Worm (Caenorhabditis elegans) whole organism, L1 larva: ENCODE data around the gene iff-2.
A peak's percentile ranks its signal among the peaks of the same experiment; 100 is the strongest.

Experiments
- C04F5.9 ChIP-seq: sonication (generic microtip); optimal IDR thresholded peaks from 2 replicates; lab custom pipeline; 2016; ENCODE audit warnings: missing genetic modification characterization, missing compliant biosample characterization
- C16A3.4 ChIP-seq: fragments of 150-350 bp; optimal IDR thresholded peaks from 2 replicates; lab custom pipeline; 2014; ENCODE audit warnings: missing biosample characterization, missing genetic modification characterization
- C34B4.2 ChIP-seq: sonication (generic microtip); optimal IDR thresholded peaks from 2 replicates; lab custom pipeline; 2017; ENCODE audit warnings: mild to moderate bottlenecking, missing genetic modification characterization, missing compliant biosample characterization
- F16B12.6 ChIP-seq: fragments of 150-350 bp; optimal IDR thresholded peaks from 2 replicates; lab custom pipeline; 2014; ENCODE audit warnings: missing biosample characterization, missing genetic modification characterization
- aha-1 ChIP-seq: fragments of 150-350 bp; optimal IDR thresholded peaks from 2 replicates; lab custom pipeline; 2014; ENCODE audit warnings: missing biosample characterization, missing genetic modification characterization
- aly-2 ChIP-seq: fragments of 150-350 bp; optimal IDR thresholded peaks from 2 replicates; lab custom pipeline; 2014; ENCODE audit warnings: missing biosample characterization, missing genetic modification characterization
- ama-1 ChIP-seq: fragments of 150-350 bp; optimal IDR thresholded peaks from 2 replicates; lab custom pipeline; 2014
- blmp-1 ChIP-seq: fragments of 150-350 bp; optimal IDR thresholded peaks from 2 replicates; lab custom pipeline; 2014; ENCODE audit warnings: missing biosample characterization, missing genetic modification characterization
- ceh-63 ChIP-seq: fragments of 200-800 bp; sonication (Bioruptor generic); optimal IDR thresholded peaks from 2 replicates; lab custom pipeline; 2018; ENCODE audit warnings: mild to moderate bottlenecking, missing genetic modification characterization, missing compliant biosample characterization
- ceh-82 ChIP-seq, 3 experiments: fragments of 150-350 bp in 1 of 3; sonication (generic microtip) in 2 of 3; optimal IDR thresholded peaks; 2 replicates each; lab custom pipeline; 2014 to 2017; ENCODE audit warnings: missing biosample characterization in 3 of 3, missing genetic modification characterization in 3 of 3
- ceh-88 ChIP-seq: fragments of 200-800 bp; sonication (Bioruptor generic); IDR thresholded peaks from 2 replicates; pipeline ENCODE4 v1.3.6; 2022; ENCODE audit warnings: missing genetic modification characterization, missing compliant biosample characterization
- ceh-90 ChIP-seq: sonication (generic microtip); optimal IDR thresholded peaks from 2 replicates; lab custom pipeline; 2016; ENCODE audit warnings: missing genetic modification characterization, missing compliant biosample characterization
- ces-1 ChIP-seq: fragments of 150-350 bp; optimal IDR thresholded peaks from 2 replicates; lab custom pipeline; 2014; ENCODE audit warnings: missing biosample characterization, missing genetic modification reagents, missing genetic modification characterization
- dsc-1 ChIP-seq: sonication (generic microtip); optimal IDR thresholded peaks from 2 replicates; lab custom pipeline; 2016; ENCODE audit warnings: mild to moderate bottlenecking, missing genetic modification characterization, missing compliant biosample characterization
- efl-1 ChIP-seq, 4 experiments: fragments of 150-350 bp; optimal IDR thresholded peaks in 3 of 4; peaks in 1 of 4; 1 replicate in 1 of 4; 2 replicates in 3 of 4; lab custom pipeline; 2014; ENCODE audit warnings: missing biosample characterization in 2 of 4, missing genetic modification characterization in 2 of 4, missing genetic modification reagents in 2 of 4
- egl-27 ChIP-seq, 2 experiments: fragments of 150-350 bp in 1 of 2; sonication (generic microtip); optimal IDR thresholded peaks; 3 replicates each; lab custom pipeline; 2017 to 2018; ENCODE audit warnings: missing biosample characterization in 2 of 2, missing genetic modification characterization in 2 of 2, missing genetic modification reagents in 2 of 2
- elt-2 ChIP-seq: sonication (generic microtip); optimal IDR thresholded peaks from 2 replicates; lab custom pipeline; 2016; ENCODE audit warnings: missing genetic modification characterization, mild to moderate bottlenecking, inconsistent platforms, missing compliant biosample characterization, missing genetic modification reagents
- elt-3 ChIP-seq, 6 experiments: fragments of 150-350 bp in 1 of 6; sonication (generic microtip); optimal IDR thresholded peaks; 2 replicates each; lab custom pipeline; 2017 to 2018; ENCODE audit warnings: missing biosample characterization in 6 of 6, missing genetic modification characterization in 6 of 6, inconsistent platforms in 1 of 6
- ets-5 ChIP-seq: fragments of 200-800 bp; sonication (Bioruptor generic); IDR thresholded peaks from 2 replicates; pipeline ENCODE4 v1.3.6; 2022; ENCODE audit warnings: missing genetic modification characterization, missing compliant biosample characterization
- fkh-8 ChIP-seq: sonication (generic microtip); optimal IDR thresholded peaks from 2 replicates; lab custom pipeline; 2016; ENCODE audit warnings: mild to moderate bottlenecking, missing genetic modification characterization, missing compliant biosample characterization
- hlh-17 ChIP-seq: fragments of 200-800 bp; sonication (Bioruptor generic); optimal IDR thresholded peaks from 2 replicates; lab custom pipeline; 2018; ENCODE audit warnings: missing genetic modification characterization, mild to moderate bottlenecking, missing compliant biosample characterization, moderate library complexity, borderline replicate concordance
- hlh-4 ChIP-seq: sonication (generic microtip); optimal IDR thresholded peaks from 2 replicates; lab custom pipeline; 2016; ENCODE audit warnings: mild to moderate bottlenecking, missing genetic modification characterization, missing compliant biosample characterization
- hpl-2 ChIP-seq: fragments of 150-350 bp; optimal IDR thresholded peaks from 2 replicates; lab custom pipeline; 2014; ENCODE audit warnings: missing biosample characterization, missing genetic modification reagents, missing genetic modification characterization
- isw-1 ChIP-seq: fragments of 200-800 bp; sonication (Bioruptor generic); IDR thresholded peaks from 2 replicates; pipeline ENCODE4 v1.3.6; 2022; ENCODE audit warnings: missing genetic modification characterization, missing compliant biosample characterization
- lin-13 ChIP-seq: fragments of 150-350 bp; optimal IDR thresholded peaks from 2 replicates; lab custom pipeline; 2014; ENCODE audit warnings: missing biosample characterization, missing genetic modification reagents, missing genetic modification characterization
- lin-14 ChIP-seq: fragments of 200-800 bp; sonication (Bioruptor generic); optimal IDR thresholded peaks from 2 replicates; lab custom pipeline; 2018; ENCODE audit warnings: mild to moderate bottlenecking, missing genetic modification characterization, moderate library complexity, missing compliant biosample characterization
- lin-15B ChIP-seq: fragments of 150-350 bp; sonication (generic microtip); optimal IDR thresholded peaks from 3 replicates; lab custom pipeline; 2014; ENCODE audit warnings: missing biosample characterization, missing genetic modification characterization
- lin-35 ChIP-seq, 2 experiments: fragments of 150-350 bp; optimal IDR thresholded peaks; 2 replicates each; lab custom pipeline; 2014; ENCODE audit warnings: missing biosample characterization in 2 of 2, missing genetic modification characterization in 2 of 2, missing genetic modification reagents in 2 of 2
- lin-39 ChIP-seq: fragments of 150-350 bp; optimal IDR thresholded peaks from 2 replicates; lab custom pipeline; 2014; ENCODE audit warnings: missing biosample characterization, missing genetic modification reagents, missing genetic modification characterization
- lir-3 ChIP-seq: sonication (generic microtip); optimal IDR thresholded peaks from 2 replicates; lab custom pipeline; 2016; ENCODE audit warnings: mild to moderate bottlenecking, missing genetic modification characterization, moderate library complexity, missing compliant biosample characterization; ENCODE audit not compliant: poor library complexity
- lsy-2 ChIP-seq, 2 experiments: fragments of 150-350 bp; optimal IDR thresholded peaks; 2 replicates each; lab custom pipeline; 2014; ENCODE audit warnings: missing biosample characterization in 2 of 2, missing genetic modification characterization in 2 of 2
- mdl-1 ChIP-seq, 2 experiments: fragments of 150-350 bp; optimal IDR thresholded peaks; 2 replicates each; lab custom pipeline; 2014 to 2017; ENCODE audit warnings: missing biosample characterization in 2 of 2, missing genetic modification characterization in 2 of 2, inconsistent platforms in 1 of 2
- mep-1 ChIP-seq: fragments of 150-350 bp; optimal IDR thresholded peaks from 2 replicates; lab custom pipeline; 2014; ENCODE audit warnings: missing biosample characterization, missing genetic modification characterization
- nhr-12 ChIP-seq: sonication (generic microtip); optimal IDR thresholded peaks from 2 replicates; lab custom pipeline; 2017; ENCODE audit warnings: missing biosample characterization, missing genetic modification characterization
- nhr-19 ChIP-seq: fragments of 200-800 bp; sonication (Bioruptor generic); conservative IDR thresholded peaks from 2 replicates; pipeline ENCODE4 v1.3.6; 2022; ENCODE audit warnings: missing genetic modification characterization, missing compliant biosample characterization
- nhr-20 ChIP-seq: sonication (generic microtip); optimal IDR thresholded peaks from 2 replicates; lab custom pipeline; 2016; ENCODE audit warnings: mild to moderate bottlenecking, missing genetic modification characterization, missing compliant biosample characterization
- nhr-28 ChIP-seq: fragments of 150-350 bp; optimal IDR thresholded peaks from 2 replicates; lab custom pipeline; 2014; ENCODE audit warnings: missing biosample characterization, missing genetic modification characterization
- nhr-71 ChIP-seq: sonication (generic microtip); optimal IDR thresholded peaks from 2 replicates; lab custom pipeline; 2016; ENCODE audit warnings: mild to moderate bottlenecking, missing genetic modification characterization, moderate library complexity, missing compliant biosample characterization
- nhr-85 ChIP-seq: sonication (generic microtip); peaks from one replicate; lab custom pipeline; 2016; ENCODE audit warnings: missing genetic modification characterization, inconsistent platforms, missing compliant biosample characterization
- pag-3 ChIP-seq: sonication (generic microtip); optimal IDR thresholded peaks from 2 replicates; lab custom pipeline; 2017; ENCODE audit warnings: missing genetic modification characterization, mild to moderate bottlenecking, missing compliant biosample characterization, antibody characterized with exemption, borderline replicate concordance; ENCODE audit not compliant: insufficient read depth
- pax-3 ChIP-seq: fragments of 200-800 bp; sonication (Bioruptor generic); optimal IDR thresholded peaks from 2 replicates; lab custom pipeline; 2018; ENCODE audit warnings: mild to moderate bottlenecking, missing genetic modification characterization, moderate library complexity, missing compliant biosample characterization
- rnt-1 ChIP-seq: sonication (generic microtip); optimal IDR thresholded peaks from 2 replicates; lab custom pipeline; 2016; ENCODE audit warnings: mild to moderate bottlenecking, missing genetic modification characterization, moderate library complexity, missing compliant biosample characterization
- snu-23 ChIP-seq: sonication (generic microtip); optimal IDR thresholded peaks from 2 replicates; lab custom pipeline; 2016; ENCODE audit warnings: missing genetic modification characterization, missing compliant biosample characterization
- sptf-1 ChIP-seq: fragments of 150-350 bp; optimal IDR thresholded peaks from 2 replicates; lab custom pipeline; 2014; ENCODE audit warnings: missing biosample characterization, missing genetic modification characterization
- swsn-7 ChIP-seq: sonication (generic microtip); optimal IDR thresholded peaks from 2 replicates; lab custom pipeline; 2016; ENCODE audit warnings: missing genetic modification characterization, missing compliant biosample characterization
- tbx-2 ChIP-seq: sonication (generic microtip); optimal IDR thresholded peaks from 2 replicates; lab custom pipeline; 2016; ENCODE audit warnings: missing genetic modification characterization, missing compliant biosample characterization
- unc-130 ChIP-seq: fragments of 150-350 bp; optimal IDR thresholded peaks from 2 replicates; lab custom pipeline; 2017; ENCODE audit warnings: missing biosample characterization, missing genetic modification characterization, inconsistent platforms
- unc-30 ChIP-seq: sonication (generic microtip); optimal IDR thresholded peaks from 2 replicates; lab custom pipeline; 2017; ENCODE audit warnings: missing biosample characterization, missing genetic modification characterization
- unc-86 ChIP-seq: sonication (generic microtip); optimal IDR thresholded peaks from 2 replicates; lab custom pipeline; 2016; ENCODE audit warnings: missing genetic modification characterization, missing compliant biosample characterization
- unc-98 ChIP-seq: fragments of 200-800 bp; sonication (Bioruptor generic); IDR thresholded peaks from 2 replicates; pipeline ENCODE4 v1.3.6; 2022; ENCODE audit warnings: missing genetic modification characterization, missing compliant biosample characterization
- ztf-11 ChIP-seq, 2 experiments: sonication (generic microtip); optimal IDR thresholded peaks; 2 replicates each; lab custom pipeline; 2016 to 2017; ENCODE audit warnings: missing genetic modification characterization in 2 of 2, missing biosample characterization in 1 of 2, missing compliant biosample characterization in 1 of 2
- ztf-4 ChIP-seq: fragments of 150-350 bp; optimal IDR thresholded peaks from 2 replicates; lab custom pipeline; 2014; ENCODE audit warnings: missing biosample characterization, missing genetic modification characterization

The iff-2 gene

ce11 chrII:8602337-8602944 is 41.3 kb upstream of the iff-2 start, which contains the start of the genes cpf-1 and rpl-26:
Gene cpf-1, minus strand, starts transcription at chrII:8602440.
Gene rpl-26, plus strand, starts transcription at chrII:8602785.
- no peak for TF ChIP-seq nhr-28 (tag; lab: Kevin White, UChicago)
- TF ChIP-seq lin-14 (GFP tag; lab: Kevin White, UChicago) = no peak
- no peak for TF ChIP-seq aha-1 (tag; lab: Kevin White, UChicago)
- TF ChIP-seq ceh-82 (tag; optimal IDR thresholded peaks at IDR 0.05; lab: Kevin White, UChicago) = peak; percentile 10 to 61 (median 23)
- TF ChIP-seq F16B12.6 = peak; percentile 73
- no peak for TF ChIP-seq aly-2 (tag; lab: Kevin White, UChicago)
- no peak for TF ChIP-seq ces-1 (GFP tag; lab: Kevin White, UChicago)
- peak; percentile 48 for TF ChIP-seq nhr-85 (tag; lab: Kevin White, UChicago)
- TF ChIP-seq ztf-4 (tag; lab: Kevin White, UChicago) = no peak
- TF ChIP-seq lin-15B (tag; lab: Kevin White, UChicago) = peak; percentile 29
- no peak for TF ChIP-seq hlh-17
- TF ChIP-seq ets-5 (GFP tag; lab: Robert Waterston, UW) = no peak
- no peak for TF ChIP-seq sptf-1 (tag; lab: Kevin White, UChicago)
- TF ChIP-seq tbx-2 (tag; lab: Kevin White, UChicago) = no peak
- no peak for TF ChIP-seq C04F5.9 (tag; lab: Kevin White, UChicago)
- TF ChIP-seq nhr-19 (GFP tag; lab: Robert Waterston, UW) = peak; percentile 38
- TF ChIP-seq lin-13 (GFP tag; lab: Kevin White, UChicago) = peak; percentile 12
- TF ChIP-seq lin-39 (tag; lab: Kevin White, UChicago) = no peak
- no peak for TF ChIP-seq egl-27 (tag; optimal IDR thresholded peaks at IDR 0.05; lab: Kevin White, UChicago)
- peak in 1 of 6 experiments; percentile 84 for TF ChIP-seq elt-3 (tag; optimal IDR thresholded peaks at IDR 0.05; lab: Kevin White, UChicago)
- TF ChIP-seq C16A3.4 (tag; lab: Kevin White, UChicago) = peak; percentile 61
- TF ChIP-seq snu-23 (GFP tag; lab: Kevin White, UChicago) = peak; percentile 69
- TF ChIP-seq ceh-90 = no peak
- TF ChIP-seq hpl-2 = no peak
- no peak for TF ChIP-seq pag-3 (tag; lab: Kevin White, UChicago)
- peak; percentile 70 to 93 for TF ChIP-seq lsy-2 (tag; optimal IDR thresholded peaks at IDR 0.05; lab: Kevin White, UChicago)
- TF ChIP-seq unc-86 (tag; lab: Kevin White, UChicago) = peak; percentile 26
- TF ChIP-seq lir-3 (tag; lab: Kevin White, UChicago) = no peak
- no peak for TF ChIP-seq ztf-11 (tag; optimal IDR thresholded peaks at IDR 0.05; lab: Kevin White, UChicago)
- no peak for TF ChIP-seq hlh-4 (tag; lab: Kevin White, UChicago)
- peak; percentile 70 for TF ChIP-seq nhr-71 (tag; lab: Kevin White, UChicago)
- no peak for TF ChIP-seq dsc-1 (tag; lab: Kevin White, UChicago)
- TF ChIP-seq pax-3 = no peak
- TF ChIP-seq efl-1 (optimal IDR thresholded peaks at IDR 0.05; lab: Kevin White, UChicago) = peak; percentile 72 to 73
- TF ChIP-seq efl-1 (GFP tag; optimal IDR thresholded peaks at IDR 0.05 in 1 of 2; lab: Kevin White, UChicago) = peak; percentile 73 to 96
- no peak for TF ChIP-seq unc-30
- peak; percentile 70 to 81 for TF ChIP-seq lin-35 (GFP tag; optimal IDR thresholded peaks at IDR 0.05; lab: Kevin White, UChicago)
- TF ChIP-seq ceh-63 (GFP tag; lab: Kevin White, UChicago) = no peak
- TF ChIP-seq elt-2 (tag; lab: Kevin White, UChicago) = no peak
- TF ChIP-seq C34B4.2 (tag; lab: Kevin White, UChicago) = no peak
- peak; percentile 61 for TF ChIP-seq rnt-1 (tag; lab: Kevin White, UChicago)
- TF ChIP-seq unc-130 = peak; percentile 56
- peak; percentile 67 for TF ChIP-seq blmp-1 (tag; lab: Kevin White, UChicago)
- TF ChIP-seq fkh-8 = peak; percentile 32
- no peak for TF ChIP-seq nhr-12 (tag; lab: Kevin White, UChicago)
- no peak for TF ChIP-seq ama-1 (lab: Kevin White, UChicago)
- peak; percentile 53 for TF ChIP-seq swsn-7 (tag; lab: Kevin White, UChicago)
- TF ChIP-seq mdl-1 (tag; optimal IDR thresholded peaks at IDR 0.05; lab: Kevin White, UChicago) = peak in 1 of 2 experiments; percentile 39
- peak; percentile 71 for TF ChIP-seq nhr-20 (tag; lab: Kevin White, UChicago)
- TF ChIP-seq mep-1 (tag; lab: Kevin White, UChicago) = peak; percentile 69
- TF ChIP-seq ceh-88 (GFP tag; lab: Robert Waterston, UW) = no peak
- TF ChIP-seq isw-1 (GFP tag; lab: Robert Waterston, UW) = peak; percentile 38; the same call in 1 of the 2 replicates
- TF ChIP-seq unc-98 (GFP tag; lab: Robert Waterston, UW) = no peak
